Worm (Caenorhabditis elegans) whole organism, mixed stage, embryonic: ENCODE measurements around the gene srb-6.

ENCODE experiments used
- M03D4.4 ChIP-seq: sonication (generic microtip); optimal IDR thresholded peaks from 2 replicates; lab custom pipeline; 2017; ENCODE audit warnings: mild to moderate bottlenecking, missing genetic modification characterization, missing compliant biosample characterization
- bed-3 ChIP-seq: fragments of 200-800 bp; sonication (Bioruptor generic); optimal IDR thresholded peaks from 3 replicates; lab custom pipeline; 2018; ENCODE audit warnings: mild to moderate bottlenecking, missing genetic modification characterization, moderate library complexity, missing compliant biosample characterization
- blmp-1 ChIP-seq: fragments of 150-350 bp; optimal IDR thresholded peaks from 2 replicates; lab custom pipeline; 2014; ENCODE audit warnings: missing biosample characterization, missing genetic modification characterization
- ceh-39 ChIP-seq: fragments of 150-350 bp; optimal IDR thresholded peaks from 2 replicates; lab custom pipeline; 2014; ENCODE audit warnings: missing biosample characterization, missing genetic modification characterization
- ceh-43 ChIP-seq: fragments of 200-800 bp; sonication (Bioruptor generic); optimal IDR thresholded peaks from 2 replicates; lab custom pipeline; 2018; ENCODE audit warnings: mild to moderate bottlenecking, missing genetic modification characterization, moderate library complexity, missing compliant biosample characterization
- ceh-83 ChIP-seq: fragments of 200-800 bp; sonication (Bioruptor generic); optimal IDR thresholded peaks from 2 replicates; lab custom pipeline; 2018; ENCODE audit warnings: mild to moderate bottlenecking, missing genetic modification characterization, missing compliant biosample characterization
- ces-1 ChIP-seq: fragments of 150-350 bp; optimal IDR thresholded peaks from 2 replicates; lab custom pipeline; 2014; ENCODE audit warnings: missing biosample characterization, missing genetic modification reagents, missing genetic modification characterization
- cnd-1 ChIP-seq: fragments of 200-800 bp; sonication (Bioruptor generic); optimal IDR thresholded peaks from 2 replicates; lab custom pipeline; 2018; ENCODE audit warnings: mild to moderate bottlenecking, missing genetic modification characterization, missing compliant biosample characterization
- drap-1 ChIP-seq: fragments of 200-800 bp; sonication (Bioruptor generic); optimal IDR thresholded peaks from 3 replicates; lab custom pipeline; 2018; ENCODE audit warnings: mild to moderate bottlenecking, missing genetic modification characterization, missing compliant biosample characterization
- elt-1 ChIP-seq: sonication (generic microtip); optimal IDR thresholded peaks from 2 replicates; lab custom pipeline; 2017; ENCODE audit warnings: missing genetic modification characterization, mild to moderate bottlenecking, missing compliant biosample characterization, antibody characterized with exemption, moderate library complexity, borderline replicate concordance; ENCODE audit not compliant: insufficient read depth
- elt-3 ChIP-seq: fragments of 150-350 bp; optimal IDR thresholded peaks from 2 replicates; lab custom pipeline; 2014; ENCODE audit warnings: missing biosample characterization, missing genetic modification characterization
- flh-1 ChIP-seq: fragments of 200-800 bp; sonication (Bioruptor generic); optimal IDR thresholded peaks from 2 replicates; lab custom pipeline; 2018; ENCODE audit warnings: mild to moderate bottlenecking, missing genetic modification characterization, moderate library complexity, missing compliant biosample characterization
- ham-2 ChIP-seq: fragments of 200-800 bp; sonication (Bioruptor generic); optimal IDR thresholded peaks from 2 replicates; lab custom pipeline; 2018; ENCODE audit warnings: mild to moderate bottlenecking, missing genetic modification characterization, missing compliant biosample characterization
- hlh-1 ChIP-seq: fragments of 150-350 bp; optimal IDR thresholded peaks from 2 replicates; lab custom pipeline; 2014; ENCODE audit warnings: missing biosample characterization, missing genetic modification reagents, missing genetic modification characterization
- lin-13 ChIP-seq: fragments of 150-350 bp; optimal IDR thresholded peaks from 2 replicates; lab custom pipeline; 2014; ENCODE audit warnings: missing biosample characterization, missing genetic modification characterization
- lsy-2 ChIP-seq: fragments of 150-350 bp; optimal IDR thresholded peaks from 2 replicates; lab custom pipeline; 2014; ENCODE audit warnings: missing biosample characterization, missing genetic modification characterization
- mab-5 ChIP-seq: fragments of 150-350 bp; optimal IDR thresholded peaks from 2 replicates; lab custom pipeline; 2014; ENCODE audit warnings: missing biosample characterization, missing genetic modification characterization
- mep-1 ChIP-seq: fragments of 150-350 bp; optimal IDR thresholded peaks from 2 replicates; lab custom pipeline; 2017; ENCODE audit warnings: missing biosample characterization, missing genetic modification reagents, missing genetic modification characterization, inconsistent platforms
- mls-2 ChIP-seq: sonication (generic microtip); optimal IDR thresholded peaks from 2 replicates; lab custom pipeline; 2016; ENCODE audit warnings: mild to moderate bottlenecking, missing genetic modification characterization, moderate library complexity, missing compliant biosample characterization
- nhr-12 ChIP-seq: fragments of 150-350 bp; optimal IDR thresholded peaks from 2 replicates; lab custom pipeline; 2014; ENCODE audit warnings: missing biosample characterization, missing genetic modification characterization
- nhr-2 ChIP-seq: fragments of 150-350 bp; optimal IDR thresholded peaks from 2 replicates; lab custom pipeline; 2014; ENCODE audit warnings: missing biosample characterization, missing genetic modification characterization
- nhr-237 ChIP-seq: fragments of 150-350 bp; optimal IDR thresholded peaks from 2 replicates; lab custom pipeline; 2014; ENCODE audit warnings: missing biosample characterization, missing genetic modification characterization
- nhr-28 ChIP-seq: fragments of 150-350 bp; optimal IDR thresholded peaks from 2 replicates; lab custom pipeline; 2014; ENCODE audit warnings: missing biosample characterization, missing genetic modification characterization
- nhr-76 ChIP-seq: sonication (generic microtip); optimal IDR thresholded peaks from 2 replicates; lab custom pipeline; 2017; ENCODE audit warnings: missing biosample characterization, missing genetic modification characterization
- pha-4 ChIP-seq: fragments of 150-350 bp; optimal IDR thresholded peaks from 2 replicates; lab custom pipeline; 2018; ENCODE audit warnings: missing biosample characterization, missing genetic modification reagents, missing genetic modification characterization
- sem-2 ChIP-seq: fragments of 200-800 bp; sonication (Bioruptor generic); optimal IDR thresholded peaks from 2 replicates; lab custom pipeline; 2018; ENCODE audit warnings: mild to moderate bottlenecking, missing genetic modification characterization, missing compliant biosample characterization
- snpc-4 ChIP-seq: fragments of 150-350 bp; optimal IDR thresholded peaks from 2 replicates; lab custom pipeline; 2014; ENCODE audit warnings: missing biosample characterization, missing genetic modification characterization
- sptf-1 ChIP-seq: sonication (generic microtip); optimal IDR thresholded peaks from 2 replicates; lab custom pipeline; 2017; ENCODE audit warnings: mild to moderate bottlenecking, missing genetic modification characterization, moderate library complexity, missing compliant biosample characterization
- tbx-8 ChIP-seq: fragments of 200-800 bp; sonication (Bioruptor generic); optimal IDR thresholded peaks from 2 replicates; lab custom pipeline; 2018; ENCODE audit warnings: mild to moderate bottlenecking, missing genetic modification characterization, moderate library complexity, missing compliant biosample characterization
- unc-120 ChIP-seq: sonication (generic microtip); optimal IDR thresholded peaks from 2 replicates; lab custom pipeline; 2017; ENCODE audit warnings: missing genetic modification characterization, missing compliant biosample characterization; ENCODE audit not compliant: poor library complexity, severe bottlenecking
- unc-39 ChIP-seq: fragments of 150-350 bp; optimal IDR thresholded peaks from 2 replicates; lab custom pipeline; 2014; ENCODE audit warnings: missing biosample characterization, missing genetic modification characterization
- unc-62 ChIP-seq: fragments of 150-350 bp; optimal IDR thresholded peaks from 2 replicates; lab custom pipeline; 2014; ENCODE audit warnings: missing biosample characterization, missing genetic modification reagents, missing genetic modification characterization
- zip-8 ChIP-seq: fragments of 150-350 bp; optimal IDR thresholded peaks from 2 replicates; lab custom pipeline; 2014; ENCODE audit warnings: missing biosample characterization, missing genetic modification characterization

The srb-6 gene

ce11 chrII:10202275-10202674, 7.6 kb downstream of the srb-6 start:
- peak; percentile 29 for TF ChIP-seq unc-62 (GFP tag; lab: Kevin White, UChicago)
- no peak for TF ChIP-seq elt-1 (tag; lab: Kevin White, UChicago)
- TF ChIP-seq mep-1, result peak; percentile 37
- no peak for TF ChIP-seq mab-5
- no peak for TF ChIP-seq nhr-12 (tag; lab: Kevin White, UChicago)
- TF ChIP-seq ces-1 (GFP tag; lab: Kevin White, UChicago), result peak; percentile 59
- TF ChIP-seq drap-1 (GFP tag; lab: Kevin White, UChicago), result peak; percentile 62
- no peak for TF ChIP-seq blmp-1 (tag; lab: Kevin White, UChicago)
- peak; percentile 64 for TF ChIP-seq sptf-1 (tag; lab: Kevin White, UChicago)
- TF ChIP-seq M03D4.4 (tag; lab: Kevin White, UChicago), result peak; percentile 33
- peak; percentile 20 for TF ChIP-seq ceh-83 (GFP tag; lab: Kevin White, UChicago)
- TF ChIP-seq zip-8 (tag; lab: Kevin White, UChicago), result peak; percentile 71
- peak; percentile 32 for TF ChIP-seq hlh-1 (tag; lab: Kevin White, UChicago)
- no peak for TF ChIP-seq ceh-43
- peak; percentile 67 for TF ChIP-seq unc-120 (tag; lab: Kevin White, UChicago)
- no peak for TF ChIP-seq lsy-2
- TF ChIP-seq flh-1 (GFP tag; lab: Kevin White, UChicago), result no peak
- no peak for TF ChIP-seq nhr-76 (tag; lab: Kevin White, UChicago)
- TF ChIP-seq sem-2 (GFP tag; lab: Kevin White, UChicago), result no peak
- TF ChIP-seq pha-4 (tag; lab: Kevin White, UChicago), result peak; percentile 68
- TF ChIP-seq mls-2 (tag; lab: Kevin White, UChicago), result peak; percentile 52
- TF ChIP-seq elt-3 (tag; lab: Kevin White, UChicago), result no peak
- TF ChIP-seq, all 35 proteins: peak for 12

- no peak for TF ChIP-seq ham-2 (GFP tag; lab: Kevin White, UChicago)
- no peak for TF ChIP-seq tbx-8 (GFP tag; lab: Kevin White, UChicago)
- peak; percentile 23 for TF ChIP-seq mab-5
- peak; percentile 28 for TF ChIP-seq unc-62 (GFP tag; lab: Kevin White, UChicago)
These were observed 8.4 kb downstream of the srb-6 start for ce11 chrII:10203067-10203466.

- peak; percentile 68 for TF ChIP-seq pha-4 (tag; lab: Kevin White, UChicago)
- TF ChIP-seq nhr-237 (tag; lab: Kevin White, UChicago), result peak; percentile 34
- TF ChIP-seq ham-2 (GFP tag; lab: Kevin White, UChicago), result peak; percentile 67
- peak; percentile 13 for TF ChIP-seq blmp-1 (tag; lab: Kevin White, UChicago)
- no peak for TF ChIP-seq ceh-39
These were observed 9.1 kb downstream of the srb-6 start for ce11 chrII:10203765-10204164.

DNA sequence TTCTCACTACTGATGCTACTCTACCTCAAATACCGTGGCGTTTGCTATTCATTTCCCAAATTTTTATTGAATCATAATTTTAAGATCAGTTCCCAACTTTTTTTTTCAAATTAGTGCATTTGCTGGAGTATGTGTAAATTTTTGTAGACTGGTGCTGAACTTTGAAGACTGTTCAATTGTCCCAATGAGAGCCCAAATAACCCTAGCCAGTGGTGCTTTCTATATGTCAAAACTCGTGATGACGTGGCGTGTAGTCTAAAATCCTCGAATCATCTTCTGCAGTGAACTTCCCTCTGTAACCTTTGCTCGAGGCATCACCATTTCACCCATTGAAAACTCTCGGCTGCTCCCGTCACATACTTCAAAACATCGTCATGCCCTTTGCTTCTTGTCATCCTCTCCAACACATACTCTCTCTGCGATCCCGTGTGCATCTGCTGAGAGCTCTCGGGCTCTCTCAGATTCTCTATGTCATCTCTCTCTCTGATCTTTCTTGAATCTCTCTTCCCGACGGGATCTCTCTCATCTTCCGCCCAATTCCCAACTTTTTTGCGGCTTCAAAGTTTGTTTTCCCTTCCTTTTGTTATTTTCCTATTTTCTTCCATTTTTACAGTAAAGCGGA, 9.8 kb downstream of the srb-6 start:
- no peak for TF ChIP-seq flh-1 (GFP tag; lab: Kevin White, UChicago)
- TF ChIP-seq lin-13 (tag; lab: Kevin White, UChicago), result no peak
- TF ChIP-seq elt-1 (tag; lab: Kevin White, UChicago), result no peak
- TF ChIP-seq cnd-1 (tag; lab: Kevin White, UChicago), result no peak
- TF ChIP-seq snpc-4, result no peak
- no peak for TF ChIP-seq nhr-2 (tag; lab: Kevin White, UChicago)
- peak; percentile 32 for TF ChIP-seq pha-4 (tag; lab: Kevin White, UChicago)
- no peak for TF ChIP-seq unc-39 (tag; lab: Kevin White, UChicago)
- no peak for TF ChIP-seq M03D4.4 (tag; lab: Kevin White, UChicago)
- no peak for TF ChIP-seq sptf-1 (tag; lab: Kevin White, UChicago)
- TF ChIP-seq hlh-1 (tag; lab: Kevin White, UChicago), result peak; percentile 53
- no peak for TF ChIP-seq nhr-12 (tag; lab: Kevin White, UChicago)
- no peak for TF ChIP-seq ceh-43

ce11 chrII:10206425-10206824, 11.7 kb downstream of the srb-6 start, which contains the start of gene T01E8.1:
T01E8.1 (plus strand) TSS chrII:10206725.
- TF ChIP-seq ceh-43 (no peak), elt-1 (tag; lab: Kevin White, UChicago) (no peak), lin-13 (tag; lab: Kevin White, UChicago) (no peak), flh-1 (GFP tag; lab: Kevin White, UChicago) (no peak), mls-2 (tag; lab: Kevin White, UChicago) (no peak), nhr-12 (tag; lab: Kevin White, UChicago) (no peak), nhr-28 (tag; lab: Kevin White, UChicago) (no peak), unc-62 (GFP tag; lab: Kevin White, UChicago) (no peak), ham-2 (GFP tag; lab: Kevin White, UChicago) (no peak), unc-120 (tag; lab: Kevin White, UChicago) (no peak), ceh-39 (no peak), mab-5 (no peak), blmp-1 (tag; lab: Kevin White, UChicago) (no peak), mep-1 (no peak), bed-3 (no peak), ceh-83 (GFP tag; lab: Kevin White, UChicago) (no peak), drap-1 (GFP tag; lab: Kevin White, UChicago) (no peak)
